Worm (Caenorhabditis elegans): ENCODE data around the gene rbm-34.

DNA sequence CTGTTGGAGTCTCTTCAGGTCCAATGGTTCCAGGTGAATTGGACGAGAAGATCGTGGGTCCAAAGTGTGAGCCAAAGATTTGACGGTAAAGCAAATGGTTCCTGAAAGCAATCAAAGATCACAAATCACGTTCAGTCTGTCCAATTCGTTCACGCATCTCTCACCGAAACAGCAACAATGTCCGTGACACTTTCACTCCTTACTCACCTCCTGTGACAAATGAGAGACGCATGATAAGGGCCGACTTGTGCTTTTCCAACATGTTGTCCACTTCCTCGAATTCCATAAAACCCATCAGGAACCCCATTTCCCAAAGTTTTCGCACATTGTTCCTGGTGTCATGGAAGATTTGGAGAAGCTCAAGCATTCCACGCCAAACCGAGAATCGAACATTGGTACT lies 44.8 kb upstream of the rbm-34 start:
- TF ChIP-seq hpl-2 (GFP tag; optimal IDR thresholded peaks at IDR 0.05) (no peak), nhr-237 (tag; optimal IDR thresholded peaks at IDR 0.05) (no peak), egl-13 (tag; optimal IDR thresholded peaks at IDR 0.05) (no peak), ceh-82 (tag; optimal IDR thresholded peaks at IDR 0.05) (no peak), elt-3 (tag; optimal IDR thresholded peaks at IDR 0.05) (no peak), egl-27 (tag; optimal IDR thresholded peaks at IDR 0.05) (no peak), nhr-11 (tag; optimal IDR thresholded peaks at IDR 0.05) (no peak), nhr-28 (tag; optimal IDR thresholded peaks at IDR 0.05) (no peak), ama-1 (optimal IDR thresholded peaks at IDR 0.05) (no peak), alr-1 (tag; optimal IDR thresholded peaks at IDR 0.05; ENCODE audit: borderline replicate concordance) (no peak), sptf-1 (tag; optimal IDR thresholded peaks at IDR 0.05) (no peak), nhr-76 (tag; optimal IDR thresholded peaks at IDR 0.05) (no peak), nhr-77 (tag; optimal IDR thresholded peaks at IDR 0.05) (no peak), mef-2 (tag; optimal IDR thresholded peaks at IDR 0.05) (no peak)

Measured in whole organism, L1 larva.